Fruit fly (Drosophila melanogaster) whole organism, embryonic: ENCODE measurements around the gene CG13081.
A peak's percentile ranks its signal among the peaks of the same experiment; 100 is the strongest.

Source experiments
- BEAF-32 ChIP-seq: fragments of 200-800 bp; sonication (Bioruptor generic); optimal IDR thresholded peaks from 3 replicates; lab custom pipeline; 2017; ENCODE audit warnings: missing biosample characterization, missing genetic modification characterization, mild to moderate bottlenecking, moderate library complexity, missing genetic modification reagents
- CG11456 ChIP-seq: fragments of 200-800 bp; sonication (Bioruptor generic); IDR thresholded peaks from 3 replicates; pipeline ENCODE4 v1.3.6; 2022; ENCODE audit warnings: missing biosample characterization, missing genetic modification characterization
- CG12104 ChIP-seq: fragments of 200-800 bp; sonication (Bioruptor generic); optimal IDR thresholded peaks from 3 replicates; lab custom pipeline; 2016; ENCODE audit warnings: missing biosample characterization, missing genetic modification characterization
- CG12236 ChIP-seq: fragments of 200-800 bp; sonication (Bioruptor generic); optimal IDR thresholded peaks from 2 replicates; lab custom pipeline; 2016; ENCODE audit warnings: missing biosample characterization, missing genetic modification characterization
- CG12391 ChIP-seq: fragments of 200-800 bp; sonication (Bioruptor generic); optimal IDR thresholded peaks from 3 replicates; lab custom pipeline; 2018; ENCODE audit warnings: missing biosample characterization, mild to moderate bottlenecking, missing genetic modification characterization, moderate library complexity
- CG14860 ChIP-seq: fragments of 200-800 bp; sonication (Bioruptor generic); IDR thresholded peaks from 3 replicates; pipeline ENCODE4 v1.3.6; 2022; ENCODE audit warnings: missing biosample characterization, missing genetic modification characterization; ENCODE audit not compliant: partially characterized antibody
- CG15479 ChIP-seq: fragments of 200-800 bp; sonication (Bioruptor generic); optimal IDR thresholded peaks from 3 replicates; lab custom pipeline; 2019; ENCODE audit warnings: missing biosample characterization, mild to moderate bottlenecking, missing genetic modification characterization, moderate library complexity
- CG18599 ChIP-seq: fragments of 200-800 bp; sonication (Bioruptor generic); optimal IDR thresholded peaks from 3 replicates; lab custom pipeline; 2017; ENCODE audit warnings: missing biosample characterization, missing genetic modification characterization, mild to moderate bottlenecking, moderate library complexity, missing genetic modification reagents
- CG2875 ChIP-seq: fragments of 200-800 bp; sonication (Bioruptor generic); optimal IDR thresholded peaks from 2 replicates; lab custom pipeline; 2017; ENCODE audit warnings: missing biosample characterization, mild to moderate bottlenecking, missing genetic modification characterization, missing genetic modification reagents
- CG30403 ChIP-seq: fragments of 200-800 bp; sonication (Bioruptor generic); optimal IDR thresholded peaks from 3 replicates; lab custom pipeline; 2016; ENCODE audit warnings: missing biosample characterization, missing genetic modification characterization
- CG33213 ChIP-seq: fragments of 200-800 bp; sonication (Bioruptor generic); optimal IDR thresholded peaks from 3 replicates; lab custom pipeline; 2016; ENCODE audit warnings: missing biosample characterization, missing genetic modification characterization
- CG3847 ChIP-seq: fragments of 200-800 bp; sonication (Bioruptor generic); IDR thresholded peaks from 2 replicates; pipeline ENCODE4 v1.3.6; 2022; ENCODE audit warnings: missing biosample characterization, missing genetic modification characterization
- CG42726 ChIP-seq: fragments of 200-800 bp; sonication (Bioruptor generic); IDR thresholded peaks from 2 replicates; pipeline ENCODE4 v1.3.6; 2022; ENCODE audit warnings: missing biosample characterization, missing genetic modification characterization; ENCODE audit not compliant: partially characterized antibody
- CG7928 ChIP-seq: fragments of 200-800 bp; sonication (Bioruptor generic); optimal IDR thresholded peaks from 2 replicates; lab custom pipeline; 2017; ENCODE audit warnings: missing biosample characterization, mild to moderate bottlenecking, missing genetic modification characterization
- CrebB ChIP-seq: fragments of 200-800 bp; sonication (Bioruptor generic); optimal IDR thresholded peaks from 3 replicates; lab custom pipeline; 2018; ENCODE audit warnings: missing biosample characterization, mild to moderate bottlenecking, missing genetic modification characterization
- Dp ChIP-seq: fragments of 200-800 bp; sonication (Bioruptor generic); optimal IDR thresholded peaks from 2 replicates; lab custom pipeline; 2018; ENCODE audit warnings: missing biosample characterization, mild to moderate bottlenecking, missing genetic modification characterization, moderate library complexity
- Drgx ChIP-seq: fragments of 200-800 bp; sonication (Bioruptor generic); IDR thresholded peaks from 2 replicates; pipeline ENCODE4 v1.3.6; 2022; ENCODE audit warnings: missing biosample characterization, missing genetic modification characterization
- Fer3 ChIP-seq: fragments of 200-800 bp; sonication (Bioruptor generic); optimal IDR thresholded peaks from 2 replicates; lab custom pipeline; 2018; ENCODE audit warnings: missing biosample characterization, mild to moderate bottlenecking, missing genetic modification characterization, moderate library complexity
- MBD-R2 ChIP-seq: fragments of 200-800 bp; sonication (Bioruptor generic); IDR thresholded peaks from 2 replicates; pipeline ENCODE4 v1.3.6; 2022; ENCODE audit warnings: missing biosample characterization, missing genetic modification characterization
- Mad ChIP-seq: fragments of 200-800 bp; sonication (Bioruptor generic); optimal IDR thresholded peaks from 2 replicates; lab custom pipeline; 2016; ENCODE audit warnings: missing biosample characterization, missing genetic modification characterization
- Oli ChIP-seq: fragments of 200-800 bp; sonication (Bioruptor generic); optimal IDR thresholded peaks from 2 replicates; lab custom pipeline; 2018; ENCODE audit warnings: missing biosample characterization, mild to moderate bottlenecking, missing genetic modification characterization, moderate library complexity
- Side ChIP-seq: fragments of 200-800 bp; sonication (Bioruptor generic); optimal IDR thresholded peaks from 2 replicates; lab custom pipeline; 2016; ENCODE audit warnings: missing biosample characterization, missing genetic modification characterization
- Stat92E ChIP-seq, 3 experiments: fragments of >200 bp in 2 of 3; fragments of 200-800 bp in 1 of 3; sonication (Bioruptor generic) in 1 of 3; optimal IDR thresholded peaks; 2 replicates each; lab custom pipeline; 2017 to 2019; ENCODE audit warnings: missing biosample characterization in 3 of 3, missing genetic modification characterization in 3 of 3, mild to moderate bottlenecking in 1 of 3, moderate library complexity in 1 of 3
- Vsx1 ChIP-seq: fragments of 200-800 bp; sonication (Bioruptor generic); optimal IDR thresholded peaks from 2 replicates; lab custom pipeline; 2017; ENCODE audit warnings: missing biosample characterization, mild to moderate bottlenecking, missing genetic modification characterization, missing genetic modification reagents
- ab ChIP-seq: fragments of 200-800 bp; sonication (Bioruptor generic); optimal IDR thresholded peaks from 2 replicates; lab custom pipeline; 2016; ENCODE audit warnings: missing biosample characterization, missing genetic modification characterization
- aop ChIP-seq: fragments of 200-800 bp; sonication (Bioruptor generic); IDR thresholded peaks from 2 replicates; pipeline ENCODE4 v1.3.6; 2022; ENCODE audit warnings: missing biosample characterization, missing genetic modification characterization
- bcd ChIP-seq: fragments of 200-800 bp; sonication (Bioruptor generic); optimal IDR thresholded peaks from 2 replicates; lab custom pipeline; 2017; ENCODE audit warnings: missing biosample characterization, mild to moderate bottlenecking, missing genetic modification characterization
- cad ChIP-seq: fragments of >200 bp; optimal IDR thresholded peaks from 2 replicates; lab custom pipeline; 2017; ENCODE audit warnings: missing biosample characterization, missing genetic modification characterization
- ci ChIP-seq: fragments of 200-800 bp; sonication (Bioruptor generic); IDR thresholded peaks from 3 replicates; pipeline ENCODE4 v1.3.6; 2022; ENCODE audit warnings: missing biosample characterization, missing genetic modification characterization
- corto ChIP-seq: fragments of 200-800 bp; sonication (Bioruptor generic); optimal IDR thresholded peaks from 2 replicates; lab custom pipeline; 2016; ENCODE audit warnings: missing biosample characterization, mild to moderate bottlenecking, missing genetic modification characterization, moderate library complexity
- cwo ChIP-seq: fragments of 200-800 bp; sonication (Bioruptor generic); optimal IDR thresholded peaks from 3 replicates; lab custom pipeline; 2017; ENCODE audit warnings: missing biosample characterization, missing genetic modification characterization, mild to moderate bottlenecking, moderate library complexity, missing genetic modification reagents
- da ChIP-seq: fragments of 200-800 bp; sonication (Bioruptor generic); optimal IDR thresholded peaks from 2 replicates; lab custom pipeline; 2016; ENCODE audit warnings: missing biosample characterization, missing genetic modification characterization
- eyg ChIP-seq: fragments of 200-800 bp; sonication (Bioruptor generic); optimal IDR thresholded peaks from 3 replicates; lab custom pipeline; 2016; ENCODE audit warnings: missing biosample characterization, missing genetic modification characterization
- klu ChIP-seq: fragments of 200-800 bp; sonication (Bioruptor generic); IDR thresholded peaks from 2 replicates; pipeline ENCODE4 v1.3.6; 2022; ENCODE audit warnings: missing biosample characterization, missing genetic modification characterization
- onecut ChIP-seq: fragments of 200-800 bp; sonication (Bioruptor generic); IDR thresholded peaks from 2 replicates; pipeline ENCODE4 v1.3.6; 2022; ENCODE audit warnings: missing biosample characterization, missing genetic modification characterization
- pan ChIP-seq, 4 experiments: fragments of >200 bp in 3 of 4; fragments of 200-800 bp in 1 of 4; sonication (Bioruptor generic) in 1 of 4; optimal IDR thresholded peaks in 3 of 4; IDR thresholded peaks in 1 of 4; 2 replicates each; pipeline versions ENCODE4 v1.3.6 to Lab custom; 2017 to 2022; ENCODE audit warnings: missing biosample characterization in 2 of 4, missing genetic modification characterization in 2 of 4, mixed read lengths in 1 of 4
- ranshi ChIP-seq: fragments of 200-800 bp; sonication (Bioruptor generic); IDR thresholded peaks from 2 replicates; pipeline ENCODE4 v1.3.6; 2022; ENCODE audit warnings: missing biosample characterization, missing genetic modification characterization
- repo ChIP-seq: fragments of 200-800 bp; sonication (Bioruptor generic); optimal IDR thresholded peaks from 2 replicates; lab custom pipeline; 2016; ENCODE audit warnings: missing biosample characterization, missing genetic modification characterization
- sens-2 ChIP-seq: fragments of 200-800 bp; sonication (Bioruptor generic); IDR thresholded peaks from 2 replicates; pipeline ENCODE4 v1.3.6; 2022; ENCODE audit warnings: missing biosample characterization, missing genetic modification characterization
- stwl ChIP-seq: fragments of 200-800 bp; sonication (Bioruptor generic); optimal IDR thresholded peaks from 3 replicates; lab custom pipeline; 2018; ENCODE audit warnings: missing biosample characterization, mild to moderate bottlenecking, missing genetic modification characterization, moderate library complexity
- sug ChIP-seq: fragments of 200-800 bp; optimal IDR thresholded peaks from 2 replicates; lab custom pipeline; 2019; ENCODE audit warnings: missing biosample characterization, mild to moderate bottlenecking, missing genetic modification characterization, moderate library complexity
- tin ChIP-seq: fragments of 200-800 bp; sonication (Bioruptor generic); optimal IDR thresholded peaks from 3 replicates; lab custom pipeline; 2016; ENCODE audit warnings: missing biosample characterization, missing genetic modification characterization
- tna ChIP-seq: fragments of 200-800 bp; sonication (Bioruptor generic); IDR thresholded peaks from 2 replicates; pipeline ENCODE4 v1.3.6; 2022; ENCODE audit warnings: missing biosample characterization, missing genetic modification characterization; ENCODE audit not compliant: partially characterized antibody
- trh ChIP-seq: fragments of 200-800 bp; sonication (Bioruptor generic); optimal IDR thresholded peaks from 2 replicates; lab custom pipeline; 2016; ENCODE audit warnings: missing biosample characterization, missing genetic modification characterization
- vvl ChIP-seq: fragments of 200-800 bp; sonication (Bioruptor generic); IDR thresholded peaks from 2 replicates; pipeline ENCODE4 v1.3.6; 2022; ENCODE audit warnings: missing biosample characterization, missing genetic modification characterization
- wdn ChIP-seq: fragments of 200-800 bp; sonication (Bioruptor generic); IDR thresholded peaks from 2 replicates; pipeline ENCODE4 v1.3.6; 2022; ENCODE audit warnings: missing biosample characterization, missing genetic modification characterization
- zen ChIP-seq: fragments of 200-800 bp; sonication (Bioruptor generic); optimal IDR thresholded peaks from 3 replicates; lab custom pipeline; 2018; ENCODE audit warnings: missing biosample characterization, mild to moderate bottlenecking, missing genetic modification characterization, moderate library complexity
- zen2 ChIP-seq: fragments of 200-800 bp; sonication (Bioruptor generic); IDR thresholded peaks from 3 replicates; pipeline ENCODE4 v1.3.6; 2022; ENCODE audit warnings: missing biosample characterization, missing genetic modification characterization; ENCODE audit not compliant: partially characterized antibody

Gene CG13081

dm6 chr2L:19492934-19493686 lies 47.3 kb upstream of the CG13081 start, which contains the start of the genes swm and Ctu2 (continued):
- TF ChIP-seq pan (optimal IDR thresholded peaks at IDR 0.05; lab: Kevin White, UChicago) (no peak), pan (GFP tag; optimal IDR thresholded peaks at IDR 0.05 in 1 of 2, IDR thresholded peaks at IDR 0.05 in 1 of 2) (peak in 1 of 2 experiments; percentile 60), CG12104 (peak; percentile 36), Vsx1 (GFP tag; lab: Kevin White, UChicago) (no peak), ci (GFP tag; lab: Robert Waterston, UW) (0 out of 3 replicates have a peak, but pooled peaks have one; percentile 10), CG11456 (GFP tag; lab: Robert Waterston, UW) (no peak), CG2875 (GFP tag; lab: Kevin White, UChicago) (no peak), sug (peak; percentile 85), ab (GFP tag; lab: Kevin White, UChicago) (no peak), sens-2 (GFP tag; lab: Robert Waterston, UW) (no peak), wdn (GFP tag; lab: Robert Waterston, UW) (peak; percentile 29; the same call in 1 of the 2 replicates), CG33213 (GFP tag; lab: Kevin White, UChicago) (no peak), CG14860 (GFP tag; lab: Robert Waterston, UW) (peak; percentile 64; the same call in 1 of the 3 replicates), klu (GFP tag; lab: Robert Waterston, UW) (peak; percentile 36; the same call in 1 of the 2 replicates), cwo (GFP tag; lab: Kevin White, UChicago) (peak; percentile 43), bcd (GFP tag; lab: Kevin White, UChicago) (peak; percentile 63), vvl (GFP tag; lab: Robert Waterston, UW) (peak; percentile 54), stwl (tag; lab: Kevin White, UChicago) (peak; percentile 61), Drgx (no peak), CG30403 (peak; percentile 78), zen2 (GFP tag; lab: Robert Waterston, UW) (peak; percentile 59; the same call in 2 of the 3 replicates), CG15479 (GFP tag; lab: Kevin White, UChicago) (peak; percentile 30), Oli (tag; lab: Kevin White, UChicago) (no peak), CG12236 (no peak), CG42726 (GFP tag; lab: Robert Waterston, UW) (0 out of 2 replicates have a peak, but pooled peaks have one; percentile 11), Stat92E (GFP tag; optimal IDR thresholded peaks at IDR 0.05; lab: Kevin White, UChicago) (no peak), aop (GFP tag; lab: Robert Waterston, UW) (no peak), BEAF-32 (GFP tag; lab: Kevin White, UChicago) (peak; percentile 81), corto (GFP tag; lab: Kevin White, UChicago) (no peak), CG7928 (GFP tag; lab: Kevin White, UChicago) (peak; percentile 88), Fer3 (peak; percentile 82), cad (GFP tag; lab: Kevin White, UChicago) (no peak), onecut (GFP tag; lab: Robert Waterston, UW) (no peak), repo (no peak), zen (tag; lab: Kevin White, UChicago) (peak; percentile 48), trh (GFP tag; lab: Kevin White, UChicago) (no peak), CG3847 (GFP tag; lab: Robert Waterston, UW) (peak; percentile 66), Mad (no peak), tna (GFP tag; lab: Robert Waterston, UW) (no peak), MBD-R2 (no peak; the same call in 1 of the 2 replicates), CrebB (tag; lab: Kevin White, UChicago) (peak; percentile 9), ranshi (peak; percentile 30; the same call in 1 of the 2 replicates), CG18599 (no peak), da (GFP tag; lab: Kevin White, UChicago) (no peak), tin (GFP tag; lab: Kevin White, UChicago) (peak; percentile 61), Side (GFP tag; lab: Kevin White, UChicago) (no peak), eyg (GFP tag; lab: Kevin White, UChicago) (no peak), CG12391 (tag; lab: Kevin White, UChicago) (peak; percentile 83), Dp (GFP tag; lab: Kevin White, UChicago) (peak; percentile 6)
